Worm (Caenorhabditis elegans) whole organism, young adult: ENCODE results near the gene W04B5.3.

Source experiments
- B0019.2 ChIP-seq: fragments of 200-800 bp; sonication (Bioruptor generic); conservative IDR thresholded peaks from 2 replicates; pipeline ENCODE4 v1.3.6; 2022; ENCODE audit warnings: missing genetic modification reagents, missing genetic modification characterization, missing compliant biosample characterization
- bed-1 ChIP-seq: fragments of 200-800 bp; sonication (Bioruptor generic); IDR thresholded peaks from 2 replicates; pipeline ENCODE4 v1.3.6; 2022; ENCODE audit warnings: missing genetic modification reagents, missing genetic modification characterization, missing compliant biosample characterization
- him-1 ChIP-seq: sonication (generic microtip); optimal IDR thresholded peaks from 2 replicates; lab custom pipeline; 2016; ENCODE audit warnings: missing genotype, missing genetic modification reagents, missing genetic modification characterization, missing compliant biosample characterization
- hlh-26 ChIP-seq: fragments of 200-800 bp; sonication (Bioruptor generic); conservative IDR thresholded peaks from 2 replicates; pipeline ENCODE4 v1.3.6; 2022; ENCODE audit warnings: missing genetic modification reagents, missing genetic modification characterization, missing compliant biosample characterization
- rcor-1 ChIP-seq: fragments of 200-800 bp; sonication (Bioruptor generic); IDR thresholded peaks from 2 replicates; pipeline ENCODE4 v1.3.6; 2022; ENCODE audit warnings: missing genetic modification reagents, missing genetic modification characterization, missing compliant biosample characterization
- snpc-4 ChIP-seq, 5 experiments: fragments of 150-350 bp in 1 of 5; sonication (generic microtip) in 4 of 5; optimal IDR thresholded peaks; 2 replicates each; lab custom pipeline; 2014 to 2018; ENCODE audit warnings: missing genetic modification characterization in 5 of 5, missing biosample characterization in 3 of 5, antibody characterized with exemption in 2 of 5, mild to moderate bottlenecking in 2 of 5, missing compliant biosample characterization in 2 of 5, missing genotype in 2 of 5, moderate library complexity in 2 of 5, missing genetic modification reagents in 1 of 5

ce11 chrIII:2426122-2426521, 7.8 kb downstream of the W04B5.3 start, which contains the start of gene W04B5.8:
- TF ChIP-seq hlh-26 (GFP tag; lab: Robert Waterston, UW), result no peak
- no peak for TF ChIP-seq him-1 (tag; lab: Kevin White, UChicago)
- TF ChIP-seq B0019.2 (GFP tag; lab: Robert Waterston, UW), result no peak
- no peak for TF ChIP-seq bed-1 (GFP tag; lab: Robert Waterston, UW)
- TF ChIP-seq snpc-4 (GFP tag; optimal IDR thresholded peaks at IDR 0.05; lab: Kevin White, UChicago), result no peak
- no peak for TF ChIP-seq snpc-4 (tag; optimal IDR thresholded peaks at IDR 0.05; lab: Kevin White, UChicago)
- no peak for TF ChIP-seq rcor-1 (GFP tag; lab: Robert Waterston, UW)
